Fruit fly (Drosophila melanogaster) whole organism, embryonic: ENCODE data around the gene Ser7.

Experiments used
- Abd-B ChIP-seq: fragments of 200-800 bp; sonication (Bioruptor generic); optimal IDR thresholded peaks from 2 replicates; lab custom pipeline; 2018; ENCODE audit warnings: missing biosample characterization, mild to moderate bottlenecking, missing genetic modification characterization, moderate library complexity
- Atf-2 ChIP-seq: fragments of 200-800 bp; sonication (Bioruptor generic); optimal IDR thresholded peaks from 2 replicates; lab custom pipeline; 2016; ENCODE audit warnings: missing biosample characterization, missing genetic modification characterization
- CG10147 ChIP-seq: fragments of 200-800 bp; sonication (Bioruptor generic); optimal IDR thresholded peaks from 2 replicates; lab custom pipeline; 2019; ENCODE audit warnings: missing biosample characterization, mild to moderate bottlenecking, missing genetic modification characterization, moderate library complexity
- CG10267 ChIP-seq: fragments of 200-800 bp; sonication (Bioruptor generic); optimal IDR thresholded peaks from 2 replicates; lab custom pipeline; 2018; ENCODE audit warnings: missing biosample characterization, mild to moderate bottlenecking, missing genetic modification characterization, moderate library complexity
- CG10959 ChIP-seq: fragments of 200-800 bp; sonication (Bioruptor generic); IDR thresholded peaks from 2 replicates; pipeline ENCODE4 v1.3.6; 2022; ENCODE audit warnings: missing biosample characterization, missing genetic modification characterization
- CG11093 ChIP-seq: fragments of 200-800 bp; sonication (Bioruptor generic); IDR thresholded peaks from 3 replicates; pipeline ENCODE4 v1.3.6; 2022; ENCODE audit warnings: missing biosample characterization, missing genetic modification characterization
- CG11456 ChIP-seq: fragments of 200-800 bp; sonication (Bioruptor generic); IDR thresholded peaks from 3 replicates; pipeline ENCODE4 v1.3.6; 2022; ENCODE audit warnings: missing biosample characterization, missing genetic modification characterization
- CG13287 ChIP-seq: fragments of 200-800 bp; sonication (Bioruptor generic); IDR thresholded peaks from 2 replicates; pipeline ENCODE4 v1.3.6; 2022; ENCODE audit warnings: missing biosample characterization, missing genetic modification characterization; ENCODE audit not compliant: partially characterized antibody
- CG15269 ChIP-seq: fragments of 200-800 bp; sonication (Bioruptor generic); optimal IDR thresholded peaks from 2 replicates; lab custom pipeline; 2018; ENCODE audit warnings: missing biosample characterization, mild to moderate bottlenecking, missing genetic modification characterization, moderate library complexity
- CG15514 ChIP-seq: fragments of 200-800 bp; sonication (Bioruptor generic); optimal IDR thresholded peaks from 3 replicates; lab custom pipeline; 2017; ENCODE audit warnings: missing biosample characterization, missing genetic modification characterization, mild to moderate bottlenecking, moderate library complexity, missing genetic modification reagents
- CG17568 ChIP-seq: fragments of 200-800 bp; sonication (Bioruptor generic); optimal IDR thresholded peaks from 2 replicates; lab custom pipeline; 2018; ENCODE audit warnings: missing biosample characterization, mild to moderate bottlenecking, missing genetic modification characterization, moderate library complexity
- CG18262 ChIP-seq: fragments of 200-800 bp; optimal IDR thresholded peaks from 3 replicates; lab custom pipeline; 2019; ENCODE audit warnings: missing biosample characterization, mild to moderate bottlenecking, missing genetic modification characterization, moderate library complexity
- CG2129 ChIP-seq: fragments of 200-800 bp; sonication (Bioruptor generic); IDR thresholded peaks from 2 replicates; pipeline ENCODE4 v1.3.6; 2022; ENCODE audit warnings: missing biosample characterization, missing genetic modification characterization; ENCODE audit not compliant: partially characterized antibody
- CG2202 ChIP-seq: fragments of 200-800 bp; sonication (Bioruptor generic); optimal IDR thresholded peaks from 2 replicates; lab custom pipeline; 2018; ENCODE audit warnings: missing biosample characterization, mild to moderate bottlenecking, missing genetic modification characterization
- CG31224 ChIP-seq: fragments of 200-800 bp; sonication (Bioruptor generic); IDR thresholded peaks from 2 replicates; pipeline ENCODE4 v1.3.6; 2022; ENCODE audit warnings: missing biosample characterization, missing genetic modification characterization
- CG3407 ChIP-seq: fragments of 200-800 bp; sonication (Bioruptor generic); optimal IDR thresholded peaks from 2 replicates; lab custom pipeline; 2018; ENCODE audit warnings: missing biosample characterization, mild to moderate bottlenecking, missing genetic modification characterization
- CG34422 ChIP-seq: fragments of 200-800 bp; sonication (Bioruptor generic); IDR thresholded peaks from 3 replicates; pipeline ENCODE4 v1.3.6; 2022; ENCODE audit warnings: missing biosample characterization, missing genetic modification characterization
- CG3726 ChIP-seq: fragments of 200-800 bp; sonication (Bioruptor generic); IDR thresholded peaks from 3 replicates; pipeline ENCODE4, ENCODE4 v1.3.6; 2022; ENCODE audit warnings: missing biosample characterization, missing genetic modification characterization
- CG3995 ChIP-seq: fragments of 200-800 bp; sonication (Bioruptor generic); optimal IDR thresholded peaks from 3 replicates; lab custom pipeline; 2016; ENCODE audit warnings: missing biosample characterization, missing genetic modification characterization
- CG4360 ChIP-seq: fragments of 200-800 bp; sonication (Bioruptor generic); IDR thresholded peaks from 2 replicates; pipeline ENCODE4 v1.3.6; 2022; ENCODE audit warnings: missing biosample characterization, missing genetic modification characterization
- CG4820 ChIP-seq: fragments of 200-800 bp; sonication (Bioruptor generic); optimal IDR thresholded peaks from 3 replicates; lab custom pipeline; 2016; ENCODE audit warnings: missing biosample characterization, missing genetic modification characterization
- CG5953 ChIP-seq: fragments of 200-800 bp; sonication (Bioruptor generic); IDR thresholded peaks from 2 replicates; pipeline ENCODE4 v1.3.6; 2022; ENCODE audit warnings: missing biosample characterization, missing genetic modification characterization
- CG6654 ChIP-seq: fragments of 200-800 bp; sonication (Bioruptor generic); optimal IDR thresholded peaks from 2 replicates; lab custom pipeline; 2017; ENCODE audit warnings: missing biosample characterization, mild to moderate bottlenecking, missing genetic modification characterization
- CG6854 ChIP-seq: fragments of 200-800 bp; sonication (Bioruptor generic); optimal IDR thresholded peaks from 3 replicates; lab custom pipeline; 2017; ENCODE audit warnings: missing biosample characterization, mild to moderate bottlenecking, missing genetic modification characterization
- CG8388 ChIP-seq: fragments of 200-800 bp; sonication (Bioruptor generic); optimal IDR thresholded peaks from 2 replicates; lab custom pipeline; 2019; ENCODE audit warnings: missing biosample characterization, mild to moderate bottlenecking, missing genetic modification characterization, moderate library complexity
- CG9609 ChIP-seq: fragments of 200-800 bp; sonication (Bioruptor generic); optimal IDR thresholded peaks from 3 replicates; lab custom pipeline; 2016; ENCODE audit warnings: missing biosample characterization, missing genetic modification characterization
- CkIIα-i1 ChIP-seq: fragments of 200-800 bp; sonication (Bioruptor generic); IDR thresholded peaks from 2 replicates; pipeline ENCODE4 v1.3.6; 2022; ENCODE audit warnings: missing biosample characterization, missing genetic modification characterization
- Dip3 ChIP-seq: fragments of 200-800 bp; sonication (Bioruptor generic); optimal IDR thresholded peaks from 3 replicates; lab custom pipeline; 2016; ENCODE audit warnings: missing biosample characterization, missing genetic modification characterization
- Ets97D ChIP-seq: fragments of 200-800 bp; sonication (Bioruptor generic); optimal IDR thresholded peaks from 3 replicates; lab custom pipeline; 2016; ENCODE audit warnings: missing biosample characterization, missing genetic modification characterization
- HLH3B ChIP-seq: fragments of 200-800 bp; sonication (Bioruptor generic); IDR thresholded peaks from 2 replicates; pipeline ENCODE4 v1.3.6; 2022; ENCODE audit warnings: missing biosample characterization, missing genetic modification characterization
- Med ChIP-seq: fragments of 200-800 bp; sonication (Bioruptor generic); peaks from one replicate; lab custom pipeline; 2016; ENCODE audit warnings: missing biosample characterization, missing genetic modification characterization, mild to moderate bottlenecking, inconsistent platforms, moderate library complexity
- Scr ChIP-seq: fragments of 200-800 bp; sonication (Bioruptor generic); IDR thresholded peaks from 2 replicates; pipeline ENCODE4 v1.3.6; 2022; ENCODE audit warnings: missing biosample characterization, missing genetic modification characterization; ENCODE audit not compliant: partially characterized antibody
- Sox100B ChIP-seq: fragments of 200-800 bp; sonication (Bioruptor generic); optimal IDR thresholded peaks from 3 replicates; lab custom pipeline; 2018; ENCODE audit warnings: missing biosample characterization, mild to moderate bottlenecking, missing genetic modification characterization
- YL-1 ChIP-seq: fragments of 200-800 bp; sonication (Bioruptor generic); optimal IDR thresholded peaks from 3 replicates; lab custom pipeline; 2017; ENCODE audit warnings: missing biosample characterization, mild to moderate bottlenecking, missing genetic modification characterization
- cas ChIP-seq: fragments of 200-800 bp; sonication (Bioruptor generic); IDR thresholded peaks from 2 replicates; pipeline ENCODE4 v1.3.6; 2022; ENCODE audit warnings: missing biosample characterization, missing genetic modification characterization
- da ChIP-seq: fragments of 200-800 bp; sonication (Bioruptor generic); optimal IDR thresholded peaks from 2 replicates; lab custom pipeline; 2016; ENCODE audit warnings: missing biosample characterization, missing genetic modification characterization
- dimm ChIP-seq: fragments of 200-800 bp; sonication (Bioruptor generic); IDR thresholded peaks from 2 replicates; pipeline ENCODE4 v1.3.6; 2022; ENCODE audit warnings: missing biosample characterization, missing genetic modification characterization
- dpn ChIP-seq, 2 experiments: fragments of 200-800 bp; sonication (Bioruptor generic); optimal IDR thresholded peaks; 3 replicates each; lab custom pipeline; 2016; ENCODE audit warnings: missing biosample characterization in 2 of 2, missing genetic modification characterization in 2 of 2
- dysf ChIP-seq: fragments of 200-800 bp; sonication (Bioruptor generic); IDR thresholded peaks from 3 replicates; pipeline ENCODE4 v1.3.6; 2022; ENCODE audit warnings: missing biosample characterization, missing genetic modification characterization
- fd96Cb ChIP-seq: fragments of 200-800 bp; sonication (Bioruptor generic); optimal IDR thresholded peaks from 2 replicates; lab custom pipeline; 2018; ENCODE audit warnings: missing biosample characterization, mild to moderate bottlenecking, missing genetic modification characterization, moderate library complexity
- fru ChIP-seq: fragments of >200 bp; optimal IDR thresholded peaks from 2 replicates; lab custom pipeline; 2017
- grau ChIP-seq: fragments of 200-800 bp; optimal IDR thresholded peaks from 3 replicates; lab custom pipeline; 2019; ENCODE audit warnings: missing biosample characterization, mild to moderate bottlenecking, missing genetic modification characterization, moderate library complexity
- hbn ChIP-seq: fragments of 200-800 bp; sonication (Bioruptor generic); IDR thresholded peaks from 2 replicates; pipeline ENCODE4 v1.3.6; 2022; ENCODE audit warnings: missing biosample characterization, missing genetic modification characterization; ENCODE audit not compliant: partially characterized antibody
- jing ChIP-seq: fragments of 200-800 bp; sonication (Bioruptor generic); optimal IDR thresholded peaks from 2 replicates; lab custom pipeline; 2018; ENCODE audit warnings: missing biosample characterization, mild to moderate bottlenecking, missing genetic modification characterization
- nmo ChIP-seq: fragments of 200-800 bp; sonication (Bioruptor generic); optimal IDR thresholded peaks from 2 replicates; lab custom pipeline; 2018; ENCODE audit warnings: missing biosample characterization, mild to moderate bottlenecking, missing genetic modification characterization, moderate library complexity
- oc ChIP-seq: fragments of 200-800 bp; sonication (Bioruptor generic); optimal IDR thresholded peaks from 2 replicates; lab custom pipeline; 2018; ENCODE audit warnings: missing biosample characterization, mild to moderate bottlenecking, missing genetic modification characterization, moderate library complexity
- org-1 ChIP-seq: fragments of 200-800 bp; sonication (Bioruptor generic); optimal IDR thresholded peaks from 2 replicates; lab custom pipeline; 2017; ENCODE audit warnings: missing biosample characterization, missing genetic modification characterization
- tll ChIP-seq, 2 experiments: fragments of 200-800 bp in 1 of 2; fragments of >200 bp in 1 of 2; sonication (Bioruptor generic) in 1 of 2; optimal IDR thresholded peaks; 2 replicates each; lab custom pipeline; 2017 to 2019; ENCODE audit warnings: missing biosample characterization in 2 of 2, missing genetic modification characterization in 2 of 2, mild to moderate bottlenecking in 1 of 2, moderate library complexity in 1 of 2
- toy ChIP-seq: fragments of 200-800 bp; sonication (Bioruptor generic); IDR thresholded peaks from 2 replicates; pipeline ENCODE4 v1.3.6; 2022; ENCODE audit warnings: missing biosample characterization, missing genetic modification characterization
- trem ChIP-seq: fragments of 200-800 bp; optimal IDR thresholded peaks from 3 replicates; lab custom pipeline; 2019; ENCODE audit warnings: missing biosample characterization, mild to moderate bottlenecking, missing genetic modification characterization, moderate library complexity
- ttk ChIP-seq: fragments of 200-800 bp; sonication (Bioruptor generic); IDR thresholded peaks from 2 replicates; pipeline ENCODE4 v2.1.2; 2022; ENCODE audit warnings: missing biosample characterization, missing genetic modification characterization
- vvl ChIP-seq: fragments of 200-800 bp; sonication (Bioruptor generic); IDR thresholded peaks from 2 replicates; pipeline ENCODE4 v1.3.6; 2022; ENCODE audit warnings: missing biosample characterization, missing genetic modification characterization

Ser7 gene

dm6 chrX:9911751-9912150 is 46.7 kb downstream of the Ser7 start (continued):
- TF ChIP-seq grau (tag; lab: Kevin White, UChicago) (peak; percentile 5), CG11456 (GFP tag; lab: Robert Waterston, UW) (no peak), dpn (GFP tag; optimal IDR thresholded peaks at IDR 0.05; lab: Kevin White, UChicago) (no peak), fru (no peak), toy (GFP tag; lab: Robert Waterston, UW) (no peak), vvl (GFP tag; lab: Robert Waterston, UW) (peak; percentile 43), CG4820 (peak; percentile 3), CG9609 (GFP tag; lab: Kevin White, UChicago) (no peak), CG3407 (GFP tag; lab: Kevin White, UChicago) (no peak), CG10147 (GFP tag; lab: Kevin White, UChicago) (no peak), CG15269 (no peak), trem (tag; lab: Kevin White, UChicago) (peak; percentile 12), HLH3B (GFP tag; lab: Robert Waterston, UW) (no peak), CkIIα-i1 (GFP tag; lab: Robert Waterston, UW) (no peak), CG10267 (peak; percentile 8), CG2129 (GFP tag; lab: Robert Waterston, UW) (no peak), dimm (no peak), CG18262 (tag; lab: Kevin White, UChicago) (peak; percentile 20), Dip3 (GFP tag; lab: Kevin White, UChicago) (no peak), cas (no peak), dysf (GFP tag; lab: Robert Waterston, UW) (0 out of 3 replicates have a peak, but pooled peaks have one; percentile 13), jing (GFP tag; lab: Kevin White, UChicago) (no peak), hbn (GFP tag; lab: Robert Waterston, UW) (no peak), tll (GFP tag; optimal IDR thresholded peaks at IDR 0.05; lab: Kevin White, UChicago) (no peak), fd96Cb (tag; lab: Kevin White, UChicago) (peak; percentile 55), oc (tag; lab: Kevin White, UChicago) (peak; percentile 13), CG3726 (GFP tag; lab: Robert Waterston, UW) (no peak), CG15514 (no peak), ttk (GFP tag; lab: Robert Waterston, UW) (no peak), YL-1 (GFP tag; lab: Kevin White, UChicago) (no peak), CG6854 (GFP tag; lab: Kevin White, UChicago) (no peak), org-1 (GFP tag; lab: Kevin White, UChicago) (no peak), CG3995 (GFP tag; lab: Kevin White, UChicago) (no peak), CG13287 (no peak), CG5953 (GFP tag; lab: Robert Waterston, UW) (no peak), Sox100B (peak; percentile 24), CG8388 (peak; percentile 36), da (GFP tag; lab: Kevin White, UChicago) (no peak), Med (GFP tag; lab: Kevin White, UChicago) (peak; percentile 41), CG31224 (GFP tag; lab: Robert Waterston, UW) (no peak), Ets97D (GFP tag; lab: Kevin White, UChicago) (no peak), CG11093 (GFP tag; lab: Robert Waterston, UW) (no peak), CG34422 (GFP tag; lab: Robert Waterston, UW) (no peak), CG17568 (GFP tag; lab: Kevin White, UChicago) (no peak), nmo (peak; percentile 62), Atf-2 (GFP tag; lab: Kevin White, UChicago) (no peak), CG10959 (GFP tag; lab: Robert Waterston, UW) (no peak), CG6654 (GFP tag; lab: Kevin White, UChicago) (no peak), CG4360 (GFP tag; lab: Robert Waterston, UW) (no peak), Abd-B (GFP tag; lab: Kevin White, UChicago) (peak; percentile 49), CG2202 (no peak), Scr (GFP tag; lab: Robert Waterston, UW) (no peak)
